Fruit fly (Drosophila melanogaster) whole organism, adult: Measurements from ENCODE around the gene kek4.

Experiments used
- CG11617 ChIP-seq: fragments of 200-800 bp; sonication (Bioruptor generic); optimal IDR thresholded peaks from 2 replicates; lab custom pipeline; 2017; ENCODE audit warnings: mild to moderate bottlenecking, missing biosample characterization, missing genetic modification reagents, missing genetic modification characterization
- CG14711 ChIP-seq: fragments of 200-800 bp; sonication (Bioruptor generic); optimal IDR thresholded peaks from 2 replicates; lab custom pipeline; 2018; ENCODE audit warnings: missing biosample characterization, mild to moderate bottlenecking, missing genetic modification characterization, moderate library complexity
- CG1620 ChIP-seq: fragments of 200-800 bp; sonication (Bioruptor generic); optimal IDR thresholded peaks from 2 replicates; lab custom pipeline; 2016; ENCODE audit warnings: missing biosample characterization, missing genetic modification characterization
- CG33017 ChIP-seq: fragments of 200-800 bp; sonication (Bioruptor generic); optimal IDR thresholded peaks from 2 replicates; lab custom pipeline; 2018; ENCODE audit warnings: missing biosample characterization, mild to moderate bottlenecking, missing genetic modification characterization, moderate library complexity
- CG5204 ChIP-seq: fragments of 200-800 bp; sonication (Bioruptor generic); optimal IDR thresholded peaks from 2 replicates; lab custom pipeline; 2016; ENCODE audit warnings: missing biosample characterization, missing genetic modification characterization
- CG7101 ChIP-seq: fragments of 200-800 bp; sonication (Bioruptor generic); optimal IDR thresholded peaks from 2 replicates; lab custom pipeline; 2018; ENCODE audit warnings: missing biosample characterization, mild to moderate bottlenecking, missing genetic modification characterization, moderate library complexity
- Crg-1 ChIP-seq: fragments of 200-800 bp; sonication (Bioruptor generic); optimal IDR thresholded peaks from 2 replicates; lab custom pipeline; 2016; ENCODE audit warnings: missing biosample characterization, missing genetic modification characterization
- Hr96 ChIP-seq: fragments of 200-800 bp; sonication (Bioruptor generic); optimal IDR thresholded peaks from 2 replicates; lab custom pipeline; 2016; ENCODE audit warnings: missing biosample characterization, missing genetic modification characterization
- Mnt ChIP-seq: fragments of 200-800 bp; sonication (Bioruptor generic); optimal IDR thresholded peaks from 2 replicates; lab custom pipeline; 2016; ENCODE audit warnings: missing biosample characterization, mild to moderate bottlenecking, missing genetic modification characterization
- cic ChIP-seq: fragments of 200-800 bp; sonication (Bioruptor generic); optimal IDR thresholded peaks from 2 replicates; lab custom pipeline; 2017; ENCODE audit warnings: missing biosample characterization, mild to moderate bottlenecking, missing genetic modification characterization, moderate library complexity
- cnc ChIP-seq, 2 experiments: fragments of >200 bp; optimal IDR thresholded peaks; 2 replicates each; lab custom pipeline; 2017
- kay ChIP-seq: fragments of 200-800 bp; sonication (Bioruptor generic); peaks from one replicate; lab custom pipeline; 2016; ENCODE audit warnings: missing biosample characterization, missing genetic modification characterization, borderline replicate concordance
- ovo ChIP-seq: fragments of 200-800 bp; sonication (Bioruptor generic); optimal IDR thresholded peaks from 2 replicates; lab custom pipeline; 2016; ENCODE audit warnings: missing biosample characterization, missing genetic modification characterization
- toe ChIP-seq: fragments of 200-800 bp; sonication (Bioruptor generic); optimal IDR thresholded peaks from 2 replicates; lab custom pipeline; 2016; ENCODE audit warnings: missing biosample characterization, missing genetic modification characterization

DNA sequence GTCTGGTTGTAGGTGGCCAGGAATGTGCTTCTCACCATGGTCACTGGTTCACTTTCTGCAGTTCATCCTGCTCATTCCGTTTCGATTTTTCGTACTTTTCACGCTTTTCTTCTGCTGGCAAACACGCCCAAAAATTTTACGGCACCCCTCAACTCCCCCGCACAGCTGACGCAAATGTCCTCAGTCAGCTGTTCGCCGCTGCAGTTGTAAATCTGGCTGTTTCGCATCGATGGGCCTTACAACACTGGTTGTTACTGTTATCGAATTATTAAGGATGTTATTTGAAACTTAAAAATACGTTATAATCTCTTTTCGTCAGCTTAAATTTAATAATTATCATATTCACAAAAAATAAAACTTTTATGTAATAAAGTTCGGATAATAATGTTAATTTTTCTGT, 32.7 kb downstream of the kek4 start, which contains the start of gene Mgat3:
- TF ChIP-seq CG5204 (GFP tag; lab: Kevin White, UChicago) (no peak), CG33017 (no peak), Crg-1 (GFP tag; lab: Kevin White, UChicago) (no peak), kay (GFP tag; lab: Kevin White, UChicago) (no peak), CG7101 (tag; lab: Kevin White, UChicago) (no peak), CG1620 (no peak), Mnt (no peak), cnc (optimal IDR thresholded peaks at IDR 0.05; lab: Kevin White, UChicago) (no peak), cic (no peak), CG11617 (GFP tag; lab: Kevin White, UChicago) (no peak), CG14711 (tag; lab: Kevin White, UChicago) (no peak), toe (no peak), Hr96 (GFP tag; lab: Kevin White, UChicago) (no peak), ovo (no peak)
